Fruit fly (Drosophila melanogaster) whole organism, embryonic: ENCODE measurements around the gene CG16779.

Experiments used
- Abd-B ChIP-seq: fragments of 200-800 bp; sonication (Bioruptor generic); optimal IDR thresholded peaks from 2 replicates; lab custom pipeline; 2018; ENCODE audit warnings: missing biosample characterization, mild to moderate bottlenecking, missing genetic modification characterization, moderate library complexity
- D ChIP-seq, 2 experiments: fragments of 200-800 bp in 1 of 2; fragments of >200 bp in 1 of 2; sonication (Bioruptor generic) in 1 of 2; optimal IDR thresholded peaks; 2 replicates in 1 of 2; 3 replicates in 1 of 2; lab custom pipeline; 2017; ENCODE audit warnings: mild to moderate bottlenecking in 1 of 2, missing biosample characterization in 1 of 2, missing genetic modification characterization in 1 of 2, missing genetic modification reagents in 1 of 2
- Gug ChIP-seq: fragments of 200-800 bp; sonication (Bioruptor generic); IDR thresholded peaks from 4 replicates; pipeline ENCODE4 v1.3.6; 2022; ENCODE audit warnings: missing biosample characterization, missing genetic modification characterization
- Tbp ChIP-seq: fragments of >200 bp; optimal IDR thresholded peaks from 2 replicates; lab custom pipeline; 2018; ENCODE audit warnings: missing biosample characterization, missing genetic modification characterization
- btn ChIP-seq: fragments of 200-800 bp; sonication (Bioruptor generic); optimal IDR thresholded peaks from 2 replicates; lab custom pipeline; 2016; ENCODE audit warnings: missing biosample characterization, missing genetic modification characterization
- croc ChIP-seq: fragments of 200-800 bp; sonication (Bioruptor generic); conservative IDR thresholded peaks from 3 replicates; pipeline ENCODE4 v1.3.6; 2022; ENCODE audit warnings: missing biosample characterization, missing genetic modification characterization
- slp2 ChIP-seq: fragments of 200-800 bp; sonication (Bioruptor generic); optimal IDR thresholded peaks from 2 replicates; lab custom pipeline; 2016; ENCODE audit warnings: missing biosample characterization, missing genetic modification characterization

- no peak for TF ChIP-seq btn (GFP tag; lab: Kevin White, UChicago)
- no peak for TF ChIP-seq Gug (GFP tag; lab: Robert Waterston, UW)
- no peak for TF ChIP-seq Abd-B (GFP tag; lab: Kevin White, UChicago)
- TF ChIP-seq croc, result no peak
- TF ChIP-seq Tbp (GFP tag; lab: Kevin White, UChicago), result no peak
- no peak for TF ChIP-seq slp2 (GFP tag; lab: Kevin White, UChicago)
- TF ChIP-seq D (optimal IDR thresholded peaks at IDR 0.05; lab: Kevin White, UChicago), result no peak
- no peak for TF ChIP-seq D (GFP tag; optimal IDR thresholded peaks at IDR 0.05; lab: Kevin White, UChicago)
Observed at dm6 chr3R:9488493-9488892, 5.0 kb downstream of the CG16779 start.
